Fruit fly (Drosophila melanogaster) whole organism, embryonic: ENCODE data around the gene CG42819.

Experiments used
- Ada2b ChIP-seq: fragments of 200-800 bp; sonication (Bioruptor generic); IDR thresholded peaks from 2 replicates; pipeline ENCODE4 v1.3.6; 2022; ENCODE audit warnings: missing biosample characterization, missing genetic modification characterization
- Atf6 ChIP-seq: fragments of 200-800 bp; sonication (Bioruptor generic); IDR thresholded peaks from 2 replicates; pipeline ENCODE4 v1.3.6; 2022; ENCODE audit warnings: missing biosample characterization, missing genetic modification characterization
- CG10462 ChIP-seq: fragments of 200-800 bp; sonication (Bioruptor generic); optimal IDR thresholded peaks from 2 replicates; lab custom pipeline; 2016; ENCODE audit warnings: missing biosample characterization, missing genetic modification characterization
- CG10543 ChIP-seq: fragments of 200-800 bp; sonication (Bioruptor generic); optimal IDR thresholded peaks from 3 replicates; lab custom pipeline; 2017; ENCODE audit warnings: missing biosample characterization, mild to moderate bottlenecking, missing genetic modification characterization, moderate library complexity
- CG11696 ChIP-seq: fragments of 200-800 bp; sonication (Bioruptor generic); IDR thresholded peaks from 2 replicates; pipeline ENCODE4 v1.3.6; 2022; ENCODE audit warnings: missing biosample characterization, missing genetic modification characterization
- CG12219 ChIP-seq: fragments of 200-800 bp; sonication (Bioruptor generic); optimal IDR thresholded peaks from 3 replicates; lab custom pipeline; 2018; ENCODE audit warnings: missing biosample characterization, mild to moderate bottlenecking, missing genetic modification characterization
- CG1529 ChIP-seq: fragments of 200-800 bp; sonication (Bioruptor generic); optimal IDR thresholded peaks from 3 replicates; lab custom pipeline; 2018; ENCODE audit warnings: missing biosample characterization, missing genetic modification characterization
- CG16815 ChIP-seq: fragments of 200-800 bp; sonication (Bioruptor generic); optimal IDR thresholded peaks from 3 replicates; lab custom pipeline; 2017; ENCODE audit warnings: missing biosample characterization, mild to moderate bottlenecking, missing genetic modification characterization
- CG17359 ChIP-seq: fragments of 200-800 bp; sonication (Bioruptor generic); optimal IDR thresholded peaks from 3 replicates; lab custom pipeline; 2018; ENCODE audit warnings: missing biosample characterization, mild to moderate bottlenecking, missing genetic modification characterization, moderate library complexity
- CG17612 ChIP-seq: fragments of 200-800 bp; sonication (Bioruptor generic); IDR thresholded peaks from 2 replicates; pipeline ENCODE4 v1.3.6; 2022; ENCODE audit warnings: missing biosample characterization, missing genetic modification characterization
- CG17912 ChIP-seq: fragments of 200-800 bp; sonication (Bioruptor generic); optimal IDR thresholded peaks from 2 replicates; lab custom pipeline; 2018; ENCODE audit warnings: missing biosample characterization, mild to moderate bottlenecking, missing genetic modification characterization
- CG1832 ChIP-seq: fragments of 200-800 bp; sonication (Bioruptor generic); optimal IDR thresholded peaks from 2 replicates; lab custom pipeline; 2017; ENCODE audit warnings: missing biosample characterization, mild to moderate bottlenecking, missing genetic modification characterization, inconsistent platforms
- CG18599 ChIP-seq: fragments of 200-800 bp; sonication (Bioruptor generic); optimal IDR thresholded peaks from 3 replicates; lab custom pipeline; 2017; ENCODE audit warnings: missing biosample characterization, missing genetic modification characterization, mild to moderate bottlenecking, moderate library complexity, missing genetic modification reagents
- CG18764 ChIP-seq: fragments of 200-800 bp; sonication (Bioruptor generic); optimal IDR thresholded peaks from 3 replicates; lab custom pipeline; 2016; ENCODE audit warnings: missing biosample characterization, missing genetic modification characterization
- CG2712 ChIP-seq: fragments of 200-800 bp; optimal IDR thresholded peaks from 3 replicates; lab custom pipeline; 2019; ENCODE audit warnings: missing biosample characterization, mild to moderate bottlenecking, missing genetic modification characterization, moderate library complexity
- CG2889 ChIP-seq: fragments of 200-800 bp; sonication (Bioruptor generic); IDR thresholded peaks from 3 replicates; pipeline ENCODE4 v1.3.6; 2022; ENCODE audit warnings: missing biosample characterization, missing genetic modification characterization
- CG31365 ChIP-seq: fragments of 200-800 bp; sonication (Bioruptor generic); optimal IDR thresholded peaks from 2 replicates; lab custom pipeline; 2018; ENCODE audit warnings: missing biosample characterization, mild to moderate bottlenecking, missing genetic modification characterization
- CG31388 ChIP-seq: fragments of 200-800 bp; sonication (Bioruptor generic); optimal IDR thresholded peaks from 2 replicates; lab custom pipeline; 2016; ENCODE audit warnings: missing biosample characterization, missing genetic modification characterization
- CG4707 ChIP-seq: fragments of 200-800 bp; sonication (Bioruptor generic); optimal IDR thresholded peaks from 2 replicates; lab custom pipeline; 2018; ENCODE audit warnings: missing biosample characterization, mild to moderate bottlenecking, missing genetic modification characterization, moderate library complexity
- CG6254 ChIP-seq: fragments of 200-800 bp; sonication (Bioruptor generic); optimal IDR thresholded peaks from 3 replicates; lab custom pipeline; 2017; ENCODE audit warnings: mild to moderate bottlenecking, missing biosample characterization, missing genetic modification reagents, missing genetic modification characterization
- CG7786 ChIP-seq: fragments of 200-800 bp; sonication (Bioruptor generic); optimal IDR thresholded peaks from 2 replicates; lab custom pipeline; 2016; ENCODE audit warnings: missing biosample characterization, missing genetic modification characterization
- CG7928 ChIP-seq: fragments of 200-800 bp; sonication (Bioruptor generic); optimal IDR thresholded peaks from 2 replicates; lab custom pipeline; 2017; ENCODE audit warnings: missing biosample characterization, mild to moderate bottlenecking, missing genetic modification characterization
- CkIIα-i1 ChIP-seq: fragments of 200-800 bp; sonication (Bioruptor generic); IDR thresholded peaks from 2 replicates; pipeline ENCODE4 v1.3.6; 2022; ENCODE audit warnings: missing biosample characterization, missing genetic modification characterization
- Dip2 ChIP-seq: fragments of 200-800 bp; sonication (Bioruptor generic); IDR thresholded peaks from 2 replicates; pipeline ENCODE4 v1.3.6; 2022; ENCODE audit warnings: missing biosample characterization, missing genetic modification characterization
- Dp ChIP-seq: fragments of 200-800 bp; sonication (Bioruptor generic); optimal IDR thresholded peaks from 2 replicates; lab custom pipeline; 2018; ENCODE audit warnings: missing biosample characterization, mild to moderate bottlenecking, missing genetic modification characterization, moderate library complexity
- MBD-R2 ChIP-seq: fragments of 200-800 bp; sonication (Bioruptor generic); IDR thresholded peaks from 2 replicates; pipeline ENCODE4 v1.3.6; 2022; ENCODE audit warnings: missing biosample characterization, missing genetic modification characterization
- MTF-1 ChIP-seq: fragments of 200-800 bp; sonication (Bioruptor generic); optimal IDR thresholded peaks from 2 replicates; lab custom pipeline; 2018; ENCODE audit warnings: missing biosample characterization, mild to moderate bottlenecking, missing genetic modification characterization, borderline replicate concordance
- Oli ChIP-seq: fragments of 200-800 bp; sonication (Bioruptor generic); optimal IDR thresholded peaks from 2 replicates; lab custom pipeline; 2018; ENCODE audit warnings: missing biosample characterization, mild to moderate bottlenecking, missing genetic modification characterization, moderate library complexity
- Sry-δ ChIP-seq: fragments of 200-800 bp; sonication (Bioruptor generic); optimal IDR thresholded peaks from 2 replicates; lab custom pipeline; 2016; ENCODE audit warnings: missing biosample characterization, missing genetic modification characterization
- Usf ChIP-seq: fragments of 200-800 bp; sonication (Bioruptor generic); optimal IDR thresholded peaks from 2 replicates; lab custom pipeline; 2017; ENCODE audit warnings: missing genotype, missing biosample characterization, missing genetic modification characterization
- chinmo ChIP-seq: fragments of 200-800 bp; sonication (Bioruptor generic); IDR thresholded peaks from 4 replicates; pipeline ENCODE4 v1.3.6; 2022; ENCODE audit warnings: missing biosample characterization, missing genetic modification characterization; ENCODE audit not compliant: partially characterized antibody
- corto ChIP-seq: fragments of 200-800 bp; sonication (Bioruptor generic); optimal IDR thresholded peaks from 2 replicates; lab custom pipeline; 2016; ENCODE audit warnings: missing biosample characterization, mild to moderate bottlenecking, missing genetic modification characterization, moderate library complexity
- dan ChIP-seq: fragments of 200-800 bp; sonication (Bioruptor generic); IDR thresholded peaks from 2 replicates; pipeline ENCODE4 v1.3.6; 2022; ENCODE audit warnings: missing biosample characterization, missing genetic modification characterization
- dpn ChIP-seq, 2 experiments: fragments of 200-800 bp; sonication (Bioruptor generic); optimal IDR thresholded peaks; 3 replicates each; lab custom pipeline; 2016; ENCODE audit warnings: missing biosample characterization in 2 of 2, missing genetic modification characterization in 2 of 2
- en ChIP-seq: fragments of 200-800 bp; sonication (Bioruptor generic); optimal IDR thresholded peaks from 2 replicates; lab custom pipeline; 2016; ENCODE audit warnings: missing biosample characterization, missing genetic modification characterization
- grn ChIP-seq: fragments of 200-800 bp; sonication (Bioruptor generic); optimal IDR thresholded peaks from 3 replicates; lab custom pipeline; 2017; ENCODE audit warnings: missing biosample characterization, missing genetic modification characterization
- gsb ChIP-seq: fragments of 200-800 bp; sonication (Bioruptor generic); IDR thresholded peaks from 2 replicates; pipeline ENCODE4 v1.3.6; 2022; ENCODE audit warnings: missing biosample characterization, missing genetic modification characterization
- h ChIP-seq: fragments of >200 bp; optimal IDR thresholded peaks from 2 replicates; lab custom pipeline; 2017
- pan ChIP-seq, 4 experiments: fragments of >200 bp in 3 of 4; fragments of 200-800 bp in 1 of 4; sonication (Bioruptor generic) in 1 of 4; optimal IDR thresholded peaks in 3 of 4; IDR thresholded peaks in 1 of 4; 2 replicates each; pipeline versions ENCODE4 v1.3.6 to Lab custom; 2017 to 2022; ENCODE audit warnings: missing biosample characterization in 2 of 4, missing genetic modification characterization in 2 of 4, mixed read lengths in 1 of 4
- pfk ChIP-seq: fragments of 200-800 bp; sonication (Bioruptor generic); optimal IDR thresholded peaks from 2 replicates; lab custom pipeline; 2018; ENCODE audit warnings: missing biosample characterization, mild to moderate bottlenecking, missing genetic modification characterization, moderate library complexity
- sd ChIP-seq: fragments of 200-800 bp; sonication (Bioruptor generic); optimal IDR thresholded peaks from 3 replicates; lab custom pipeline; 2018; ENCODE audit warnings: missing biosample characterization, mild to moderate bottlenecking, missing genetic modification characterization, moderate library complexity
- seq ChIP-seq: fragments of 200-800 bp; sonication (Bioruptor generic); IDR thresholded peaks from 2 replicates; pipeline ENCODE4 v1.3.6; 2022; ENCODE audit warnings: missing biosample characterization, missing genetic modification characterization
- sisA ChIP-seq: fragments of 200-800 bp; sonication (Bioruptor generic); IDR thresholded peaks from 2 replicates; pipeline ENCODE4 v1.3.6; 2022; ENCODE audit warnings: missing biosample characterization, missing genetic modification characterization
- sna ChIP-seq: fragments of 200-800 bp; sonication (Bioruptor generic); IDR thresholded peaks from 2 replicates; pipeline ENCODE4 v1.3.6; 2022; ENCODE audit warnings: missing biosample characterization, missing genetic modification characterization; ENCODE audit not compliant: partially characterized antibody
- ssp ChIP-seq: fragments of 200-800 bp; sonication (Bioruptor generic); IDR thresholded peaks from 2 replicates; pipeline ENCODE4 v1.3.6; 2022; ENCODE audit warnings: missing biosample characterization, missing genetic modification characterization
- trem ChIP-seq: fragments of 200-800 bp; optimal IDR thresholded peaks from 3 replicates; lab custom pipeline; 2019; ENCODE audit warnings: missing biosample characterization, mild to moderate bottlenecking, missing genetic modification characterization, moderate library complexity
- ttk ChIP-seq: fragments of 200-800 bp; sonication (Bioruptor generic); IDR thresholded peaks from 2 replicates; pipeline ENCODE4 v2.1.2; 2022; ENCODE audit warnings: missing biosample characterization, missing genetic modification characterization
- usp ChIP-seq: fragments of >200 bp; optimal IDR thresholded peaks from 2 replicates; lab custom pipeline; 2017; ENCODE audit warnings: missing biosample characterization, missing genetic modification characterization
- wor ChIP-seq: fragments of 200-800 bp; sonication (Bioruptor generic); IDR thresholded peaks from 2 replicates; pipeline ENCODE4 v1.3.6; 2022; ENCODE audit warnings: missing biosample characterization, missing genetic modification characterization
- zf30C ChIP-seq: fragments of 200-800 bp; sonication (Bioruptor generic); optimal IDR thresholded peaks from 3 replicates; lab custom pipeline; 2018; ENCODE audit warnings: missing biosample characterization, mild to moderate bottlenecking, missing genetic modification characterization

The CG42819 gene

DNA sequence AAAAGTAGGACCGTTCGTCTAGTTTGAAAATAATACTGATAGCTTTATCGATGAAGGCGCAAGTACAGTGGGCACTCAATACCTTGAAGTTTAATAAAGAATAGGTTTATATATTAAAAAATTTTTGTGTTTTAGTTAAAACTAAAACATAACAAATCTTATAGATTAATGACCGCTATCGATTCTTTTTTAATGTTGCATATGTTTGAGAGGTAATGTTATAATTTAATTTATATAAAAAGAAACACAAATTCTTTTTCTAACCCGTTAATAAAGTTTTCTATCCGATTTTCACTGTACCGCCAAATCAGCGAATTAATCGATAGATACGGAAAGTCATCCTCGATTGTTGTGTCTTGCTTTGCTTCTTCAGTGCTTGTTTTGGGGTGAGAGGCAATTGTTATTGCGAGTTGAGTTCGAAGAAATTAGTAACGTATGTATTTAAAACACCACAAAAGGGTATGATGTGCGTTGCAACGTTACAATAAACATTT is 5.0 kb downstream of the CG42819 start, which contains the start of the genes Dad1 and CG13384 (continued):
- TF ChIP-seq sisA (GFP tag; lab: Robert Waterston, UW) (peak; percentile 88), Ada2b (peak; percentile 83), trem (tag; lab: Kevin White, UChicago) (peak; percentile 93), pfk (GFP tag; lab: Kevin White, UChicago) (peak; percentile 52), CG17912 (peak; percentile 31), CG6254 (GFP tag; lab: Kevin White, UChicago) (peak; percentile 71), CG18599 (GFP tag; lab: Kevin White, UChicago) (peak; percentile 96), CG1529 (peak; percentile 81), wor (peak; percentile 62), zf30C (peak; percentile 6), sna (GFP tag; lab: Robert Waterston, UW) (no peak), gsb (GFP tag; lab: Robert Waterston, UW) (peak; percentile 78), CG7928 (GFP tag; lab: Kevin White, UChicago) (peak; percentile 60), CG11696 (GFP tag; lab: Robert Waterston, UW) (peak; percentile 65), Usf (GFP tag; lab: Kevin White, UChicago) (peak; percentile 86), Dip2 (GFP tag; lab: Robert Waterston, UW) (0 out of 2 replicates have a peak, but pooled peaks have one; percentile 35), Atf6 (peak; percentile 93), CG17359 (tag; lab: Kevin White, UChicago) (peak; percentile 92), CG10543 (GFP tag; lab: Kevin White, UChicago) (peak; percentile 95), CG2712 (tag; lab: Kevin White, UChicago) (peak; percentile 97), CG2889 (GFP tag; lab: Robert Waterston, UW) (peak; percentile 84), CG7786 (GFP tag; lab: Kevin White, UChicago) (peak; percentile 59), dan (GFP tag; lab: Robert Waterston, UW) (peak; percentile 63), CG1832 (no peak), CG18764 (peak; percentile 83), pan (optimal IDR thresholded peaks at IDR 0.05; lab: Kevin White, UChicago) (no peak), pan (GFP tag; optimal IDR thresholded peaks at IDR 0.05 in 1 of 2, IDR thresholded peaks at IDR 0.05 in 1 of 2) (peak in 1 of 2 experiments; percentile 93), Oli (tag; lab: Kevin White, UChicago) (peak; percentile 91), CG16815 (GFP tag; lab: Kevin White, UChicago) (peak; percentile 92), ssp (GFP tag; lab: Robert Waterston, UW) (peak; percentile 86), sd (tag; lab: Kevin White, UChicago) (no peak), CG4707 (GFP tag; lab: Kevin White, UChicago) (peak; percentile 24), grn (peak; percentile 46), Dp (GFP tag; lab: Kevin White, UChicago) (peak; percentile 30), ttk (peak; percentile 81), h (lab: Kevin White, UChicago) (no peak), CG17612 (GFP tag; lab: Robert Waterston, UW) (peak; percentile 82), corto (GFP tag; lab: Kevin White, UChicago) (peak; percentile 86), MBD-R2 (GFP tag; lab: Robert Waterston, UW) (peak; percentile 65; the same call in 1 of the 2 replicates), dpn (GFP tag; optimal IDR thresholded peaks at IDR 0.05; lab: Kevin White, UChicago) (peak; percentile 62 to 93), usp (GFP tag; lab: Kevin White, UChicago) (no peak), Sry-δ (GFP tag; lab: Kevin White, UChicago) (peak; percentile 49), CkIIα-i1 (no peak), CG31365 (tag; lab: Kevin White, UChicago) (no peak), MTF-1 (GFP tag; lab: Kevin White, UChicago) (peak; percentile 64), en (no peak), chinmo (GFP tag; lab: Robert Waterston, UW) (no peak), CG10462 (GFP tag; lab: Kevin White, UChicago) (peak; percentile 81), CG12219 (GFP tag; lab: Kevin White, UChicago) (peak; percentile 57), CG31388 (GFP tag; lab: Kevin White, UChicago) (peak; percentile 78), seq (GFP tag; lab: Robert Waterston, UW) (peak; percentile 91)
